Worm (Caenorhabditis elegans): ENCODE measurements around the gene ceh-24.

ce11 chrV:13822752-13823151 lies 9.7 kb downstream of the ceh-24 start, which contains the start of gene hpo-31:
- TF ChIP-seq hnd-1 (tag; optimal IDR thresholded peaks at IDR 0.05) = no peak
- TF ChIP-seq hmbx-1 (tag; optimal IDR thresholded peaks at IDR 0.05) = no peak
- no peak for TF ChIP-seq ets-7 (tag; optimal IDR thresholded peaks at IDR 0.05)
- no peak for TF ChIP-seq scrt-1 (GFP tag; IDR thresholded peaks at IDR 0.05)
- TF ChIP-seq tra-4 (tag; optimal IDR thresholded peaks at IDR 0.05) = no peak
- TF ChIP-seq tbx-11 (GFP tag; IDR thresholded peaks at IDR 0.05) = no peak
- TF ChIP-seq ceh-13 (GFP tag; optimal IDR thresholded peaks at IDR 0.05) = no peak
- no peak for TF ChIP-seq hmg-4 (GFP tag; optimal IDR thresholded peaks at IDR 0.05)
- no peak for TF ChIP-seq ama-1 (optimal IDR thresholded peaks at IDR 0.05)
- no peak for TF ChIP-seq ceh-36 (tag; optimal IDR thresholded peaks at IDR 0.05)
- TF ChIP-seq sea-1 (GFP tag; conservative IDR thresholded peaks at IDR 0.05) = no peak
- TF ChIP-seq B0310.2 (tag; optimal IDR thresholded peaks at IDR 0.05) = no peak
